Fruit fly (Drosophila melanogaster): Measurements from ENCODE around the gene Indy.
A peak's percentile ranks its signal among the peaks of the same experiment; 100 is the strongest.

DNA sequence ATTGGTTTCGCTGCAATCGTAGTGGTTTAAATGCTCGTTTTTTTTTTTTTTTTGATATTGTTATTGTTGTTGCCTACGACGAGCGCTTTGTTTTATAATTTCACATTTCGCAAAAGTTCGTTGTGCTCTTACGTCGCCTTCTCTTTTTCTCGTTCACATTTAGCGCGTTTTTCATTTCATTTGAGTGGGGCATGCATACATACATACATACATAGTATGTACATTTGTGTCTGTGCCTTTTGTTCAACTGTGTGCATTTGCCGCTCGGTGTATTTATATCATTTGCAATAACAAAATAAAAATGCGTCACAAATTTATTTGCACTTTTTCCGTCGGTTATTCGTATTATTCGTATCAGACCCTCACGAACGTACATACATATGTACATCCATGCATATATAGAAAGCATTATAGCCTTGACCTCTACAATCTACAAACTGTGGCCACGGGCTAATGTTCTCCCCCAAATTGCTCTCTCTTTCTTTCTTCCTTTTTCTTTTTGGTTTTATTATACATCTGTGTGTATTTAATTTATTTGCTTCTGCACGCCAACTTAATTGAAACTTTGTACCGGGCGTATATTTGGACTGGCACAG lies 33.8 kb downstream of the Indy start:
- TF ChIP-seq kay (GFP tag; ENCODE audit: borderline replicate concordance): peak; percentile 90
- TF ChIP-seq CG11617 (GFP tag; optimal IDR thresholded peaks at IDR 0.05): no peak
- TF ChIP-seq CG5204 (GFP tag; optimal IDR thresholded peaks at IDR 0.05): no peak
- TF ChIP-seq CG1620 (GFP tag; optimal IDR thresholded peaks at IDR 0.05): no peak
- no peak for TF ChIP-seq cnc (optimal IDR thresholded peaks at IDR 0.05)
- TF ChIP-seq pad (GFP tag; optimal IDR thresholded peaks at IDR 0.05): no peak
- TF ChIP-seq ovo (GFP tag; optimal IDR thresholded peaks at IDR 0.05): no peak
- TF ChIP-seq Hr96 (GFP tag; optimal IDR thresholded peaks at IDR 0.05): no peak
- no peak for TF ChIP-seq CG14711 (tag; optimal IDR thresholded peaks at IDR 0.05)
- TF ChIP-seq CG7101 (tag; optimal IDR thresholded peaks at IDR 0.05): no peak
